Worm (Caenorhabditis elegans) whole organism, L4 larva: ENCODE measurements around the gene F52H3.11.
"Not testable (repeated sequence)": the region's sequence is repeated elsewhere in the genome, so short reads cannot be mapped to it uniquely, and the experiment has no call there.

Experiments used
- T20F7.1 ChIP-seq: fragments of 200-800 bp; sonication (Bioruptor generic); optimal IDR thresholded peaks from 2 replicates; lab custom pipeline; 2018; ENCODE audit warnings: mild to moderate bottlenecking, missing genetic modification characterization, missing compliant biosample characterization
- T26A8.4 ChIP-seq: fragments of 200-800 bp; sonication (Bioruptor generic); IDR thresholded peaks from 2 replicates; pipeline ENCODE4 v1.3.6; 2022; ENCODE audit warnings: missing genetic modification characterization, missing compliant biosample characterization
- aha-1 ChIP-seq: fragments of 150-350 bp; peaks from one replicate; lab custom pipeline; 2014; ENCODE audit warnings: missing biosample characterization, missing genetic modification characterization
- ceh-20 ChIP-seq: fragments of 200-800 bp; sonication (Bioruptor generic); IDR thresholded peaks from 2 replicates; pipeline ENCODE4 v1.3.6; 2022; ENCODE audit warnings: missing genetic modification reagents, missing genetic modification characterization, missing compliant biosample characterization
- ceh-62 ChIP-seq: sonication (generic microtip); optimal IDR thresholded peaks from 2 replicates; lab custom pipeline; 2017; ENCODE audit warnings: missing biosample characterization, missing genetic modification characterization
- cey-2 ChIP-seq: sonication (generic microtip); optimal IDR thresholded peaks from 3 replicates; lab custom pipeline; 2017; ENCODE audit warnings: missing genetic modification characterization, mild to moderate bottlenecking, missing compliant biosample characterization, antibody characterized with exemption, borderline replicate concordance; ENCODE audit not compliant: insufficient read depth
- ctbp-1 ChIP-seq: fragments of 200-800 bp; sonication (Bioruptor generic); IDR thresholded peaks from 2 replicates; pipeline ENCODE4 v1.3.6; 2022; ENCODE audit warnings: missing genetic modification reagents, missing genetic modification characterization, missing compliant biosample characterization
- daf-12 ChIP-seq: fragments of 150-350 bp; optimal IDR thresholded peaks from 2 replicates; lab custom pipeline; 2014; ENCODE audit warnings: missing biosample characterization, missing genetic modification reagents, missing genetic modification characterization
- daf-16 ChIP-seq, 3 experiments: sonication (generic microtip); optimal IDR thresholded peaks; 2 replicates each; lab custom pipeline; 2016 to 2017; ENCODE audit warnings: missing genetic modification characterization in 3 of 3, missing genetic modification reagents in 3 of 3, mild to moderate bottlenecking in 2 of 3, missing compliant biosample characterization in 2 of 3, missing biosample characterization in 1 of 3, moderate library complexity in 1 of 3
- dmd-6 ChIP-seq: fragments of 200-800 bp; sonication (Bioruptor generic); IDR thresholded peaks from 2 replicates; pipeline ENCODE4 v1.3.6; 2022; ENCODE audit warnings: missing genetic modification reagents, missing genetic modification characterization, missing compliant biosample characterization
- dve-1 ChIP-seq: sonication (generic microtip); optimal IDR thresholded peaks from 2 replicates; lab custom pipeline; 2017; ENCODE audit warnings: antibody characterized with exemption, mild to moderate bottlenecking, missing genetic modification characterization, missing compliant biosample characterization; ENCODE audit not compliant: insufficient read depth
- egl-27 ChIP-seq: sonication (generic microtip); optimal IDR thresholded peaks from 3 replicates; lab custom pipeline; 2017; ENCODE audit warnings: missing biosample characterization, missing genetic modification reagents, missing genetic modification characterization
- hlh-11 ChIP-seq: fragments of 200-800 bp; sonication (Bioruptor generic); optimal IDR thresholded peaks from 2 replicates; lab custom pipeline; 2018; ENCODE audit warnings: mild to moderate bottlenecking, missing genetic modification characterization, missing compliant biosample characterization
- hlh-30 ChIP-seq: sonication (generic microtip); optimal IDR thresholded peaks from 2 replicates; lab custom pipeline; 2017; ENCODE audit warnings: antibody characterized with exemption, mild to moderate bottlenecking, missing genetic modification characterization, missing compliant biosample characterization; ENCODE audit not compliant: insufficient read depth
- lim-7 ChIP-seq: fragments of 200-800 bp; sonication (Bioruptor generic); IDR thresholded peaks from 2 replicates; pipeline ENCODE4 v1.3.6; 2022; ENCODE audit warnings: missing genetic modification characterization, missing compliant biosample characterization
- lin-1 ChIP-seq: fragments of 200-800 bp; sonication (Bioruptor generic); IDR thresholded peaks from 2 replicates; pipeline ENCODE4 v1.3.6; 2022; ENCODE audit warnings: missing genetic modification reagents, missing genetic modification characterization, missing compliant biosample characterization
- lin-29 ChIP-seq: fragments of 200-800 bp; sonication (Bioruptor generic); IDR thresholded peaks from 2 replicates; pipeline ENCODE4 v1.3.6; 2022; ENCODE audit warnings: missing genetic modification reagents, missing genetic modification characterization, missing compliant biosample characterization
- lin-39 ChIP-seq: fragments of 150-350 bp; optimal IDR thresholded peaks from 2 replicates; lab custom pipeline; 2014; ENCODE audit warnings: missing biosample characterization, missing genetic modification reagents, missing genetic modification characterization
- mdl-1 ChIP-seq, 2 experiments: fragments of 150-350 bp in 1 of 2; sonication (generic microtip) in 1 of 2; optimal IDR thresholded peaks; 2 replicates each; lab custom pipeline; 2014 to 2017; ENCODE audit warnings: missing biosample characterization in 2 of 2, missing genetic modification characterization in 2 of 2
- mep-1 ChIP-seq: fragments of 150-350 bp; sonication (generic microtip); optimal IDR thresholded peaks from 3 replicates; lab custom pipeline; 2014; ENCODE audit warnings: missing biosample characterization, missing genetic modification characterization
- mes-2 ChIP-seq: sonication (generic microtip); optimal IDR thresholded peaks from 2 replicates; lab custom pipeline; 2016; ENCODE audit warnings: missing genotype, mild to moderate bottlenecking, missing genetic modification characterization, missing compliant biosample characterization; ENCODE audit not compliant: poor library complexity, severe bottlenecking
- nhr-10 ChIP-seq: fragments of 150-350 bp; optimal IDR thresholded peaks from 2 replicates; lab custom pipeline; 2014; ENCODE audit warnings: missing biosample characterization, missing genetic modification characterization
- nhr-102 ChIP-seq: sonication (generic microtip); optimal IDR thresholded peaks from 2 replicates; lab custom pipeline; 2016; ENCODE audit warnings: mild to moderate bottlenecking, missing genetic modification characterization, moderate library complexity, missing compliant biosample characterization
- nhr-11 ChIP-seq: fragments of 150-350 bp; optimal IDR thresholded peaks from 2 replicates; lab custom pipeline; 2014; ENCODE audit warnings: missing biosample characterization, missing genetic modification characterization
- nhr-25 ChIP-seq: sonication (generic microtip); optimal IDR thresholded peaks from 2 replicates; lab custom pipeline; 2017; ENCODE audit warnings: missing genetic modification characterization, mild to moderate bottlenecking, missing compliant biosample characterization, antibody characterized with exemption, moderate library complexity, borderline replicate concordance; ENCODE audit not compliant: insufficient read depth
- nhr-28 ChIP-seq: fragments of 150-350 bp; optimal IDR thresholded peaks from 2 replicates; lab custom pipeline; 2014; ENCODE audit warnings: missing biosample characterization, missing genetic modification characterization
- nhr-48 ChIP-seq: sonication (generic microtip); optimal IDR thresholded peaks from 2 replicates; lab custom pipeline; 2016; ENCODE audit warnings: mild to moderate bottlenecking, missing genetic modification characterization, missing compliant biosample characterization
- nhr-6 ChIP-seq: fragments of 150-350 bp; optimal IDR thresholded peaks from 2 replicates; lab custom pipeline; 2014; ENCODE audit warnings: missing biosample characterization, missing genetic modification characterization
- nhr-77 ChIP-seq: fragments of 150-350 bp; optimal IDR thresholded peaks from 2 replicates; lab custom pipeline; 2014; ENCODE audit warnings: missing biosample characterization, missing genetic modification characterization
- php-3 ChIP-seq: fragments of 200-800 bp; sonication (Bioruptor generic); IDR thresholded peaks from 2 replicates; pipeline ENCODE4 v1.3.6; 2022; ENCODE audit warnings: missing genetic modification reagents, missing genetic modification characterization, missing compliant biosample characterization
- pqm-1 ChIP-seq: sonication (generic microtip); optimal IDR thresholded peaks from 2 replicates; lab custom pipeline; 2017; ENCODE audit warnings: missing biosample characterization, missing genetic modification characterization
- rbr-2 ChIP-seq: sonication (generic microtip); optimal IDR thresholded peaks from 2 replicates; lab custom pipeline; 2016; ENCODE audit warnings: missing genotype, missing genetic modification characterization, missing compliant biosample characterization
- spr-1 ChIP-seq: sonication (generic microtip); optimal IDR thresholded peaks from 2 replicates; lab custom pipeline; 2016; ENCODE audit warnings: mild to moderate bottlenecking, missing genetic modification characterization, missing compliant biosample characterization
- tra-1 ChIP-seq: fragments of 200-800 bp; sonication (Bioruptor generic); IDR thresholded peaks from 2 replicates; pipeline ENCODE4 v1.3.6; 2022; ENCODE audit warnings: missing genetic modification reagents, missing genetic modification characterization, missing compliant biosample characterization
- unc-62 ChIP-seq, 3 experiments: fragments of 150-350 bp in 1 of 3; sonication (generic microtip); optimal IDR thresholded peaks in 2 of 3; peaks in 1 of 3; 1 replicate in 1 of 3; 2 replicates in 2 of 3; lab custom pipeline; 2014 to 2017; ENCODE audit warnings: missing biosample characterization in 3 of 3, missing genetic modification characterization in 3 of 3, missing genetic modification reagents in 3 of 3, missing genotype in 1 of 3
- zip-2 ChIP-seq: fragments of 150-350 bp; optimal IDR thresholded peaks from 2 replicates; lab custom pipeline; 2014; ENCODE audit warnings: missing biosample characterization, missing genetic modification characterization
- ztf-11 ChIP-seq: fragments of 150-350 bp; optimal IDR thresholded peaks from 2 replicates; lab custom pipeline; 2014; ENCODE audit warnings: missing biosample characterization, missing genetic modification characterization

Gene F52H3.11

DNA sequence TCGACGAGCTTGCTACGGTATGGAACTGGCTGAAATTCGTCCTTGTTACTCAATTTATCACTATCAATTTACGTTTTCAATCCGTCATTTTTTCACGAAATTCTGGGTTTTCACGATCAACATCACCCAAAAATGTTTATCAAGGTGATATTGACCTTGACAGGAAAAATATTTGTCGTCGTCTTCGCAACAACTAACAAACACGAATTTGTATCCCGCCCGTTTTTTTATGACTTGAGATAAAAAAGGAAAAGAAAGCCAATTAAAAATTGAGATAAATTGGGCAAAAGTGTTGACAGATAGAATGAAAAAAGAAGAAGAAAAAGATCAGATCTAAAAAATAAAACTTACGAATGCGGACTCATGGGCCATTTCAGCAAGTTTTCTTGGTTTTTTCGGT lies 34.0 kb downstream of the F52H3.11 start:
- no peak for TF ChIP-seq spr-1 (tag; lab: Kevin White, UChicago)
- TF ChIP-seq aha-1 (tag; lab: Kevin White, UChicago) = peak; percentile 88

DNA sequence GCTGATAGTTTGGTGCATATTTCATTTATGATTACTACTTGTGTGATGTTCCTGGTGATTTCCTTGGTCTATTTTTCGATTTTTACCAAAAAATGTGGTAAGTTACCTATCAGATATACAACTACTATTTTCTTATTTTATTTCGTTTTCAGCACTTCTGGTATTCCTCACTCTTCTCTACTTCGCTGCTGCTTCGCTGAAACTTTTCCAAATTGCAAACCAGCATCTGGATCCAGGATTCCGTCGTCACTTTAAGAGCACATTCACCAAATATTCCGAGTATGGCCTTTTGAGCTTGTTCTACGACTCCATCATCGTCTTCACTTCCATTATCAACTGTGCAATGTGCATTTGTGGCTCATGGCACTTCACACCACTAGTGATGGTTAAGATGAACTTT lies 36.4 kb downstream of the F52H3.11 start:
- no peak for TF ChIP-seq T26A8.4
- no peak for TF ChIP-seq hlh-30 (tag; lab: Kevin White, UChicago)
- no peak for TF ChIP-seq ztf-11 (tag; lab: Kevin White, UChicago)
- peak; percentile 94 for TF ChIP-seq aha-1 (tag; lab: Kevin White, UChicago)

DNA sequence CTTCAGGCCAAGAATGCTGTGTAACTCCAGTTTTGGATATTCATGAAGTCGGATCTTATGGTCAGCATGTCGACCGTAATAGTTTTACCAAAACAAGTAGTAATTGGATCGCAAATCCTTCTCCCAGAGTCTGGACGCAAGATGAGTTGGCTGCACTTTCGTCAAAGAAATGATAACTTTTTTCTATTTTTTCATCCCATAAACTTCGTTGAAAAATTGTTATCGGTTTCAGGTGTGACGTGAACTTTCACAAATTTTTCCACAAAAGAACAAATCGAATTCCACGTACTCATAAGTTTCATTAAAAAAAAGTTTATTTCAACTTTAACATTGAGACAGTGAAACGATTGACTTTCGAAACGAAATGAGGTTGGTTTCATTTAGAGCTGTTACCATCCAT lies 37.0 kb downstream of the F52H3.11 start, which contains the start of gene ZK892.5:
Gene ZK892.5 (plus strand): TSS at position 301 of the 400 bp plus-strand sequence.
- no peak for TF ChIP-seq daf-12
- TF ChIP-seq, all 104 proteins: peak for 0

DNA sequence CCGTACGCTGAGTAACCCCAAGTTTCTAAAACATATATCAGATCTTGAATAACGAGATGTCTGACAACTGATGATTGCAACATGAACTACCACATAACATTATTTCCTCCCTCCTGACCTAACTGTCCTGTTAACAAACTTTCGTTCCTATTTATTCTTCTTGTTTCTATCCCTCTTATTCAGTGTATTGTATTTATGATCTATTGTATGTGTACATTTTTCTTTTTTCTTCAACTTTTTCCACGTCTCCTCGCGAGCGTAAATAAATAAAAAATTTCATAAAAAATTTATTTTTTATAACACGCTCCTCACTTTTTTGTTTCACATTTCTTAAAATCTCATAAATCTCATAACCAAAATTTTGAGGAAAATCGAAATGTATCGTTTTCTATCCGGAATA lies 38.7 kb downstream of the F52H3.11 start, which contains the start of gene ZK892.4:
Gene ZK892.4 (plus strand): TSS at position 301 of the 400 bp plus-strand sequence.
- not testable (repeated sequence) for TF ChIP-seq ceh-62 (tag; lab: Kevin White, UChicago); aha-1 (tag; lab: Kevin White, UChicago); mdl-1 (tag; optimal IDR thresholded peaks at IDR 0.05; lab: Kevin White, UChicago)
- TF ChIP-seq, all 104 proteins: peak for 0; not testable (repeated sequence) for 104

DNA sequence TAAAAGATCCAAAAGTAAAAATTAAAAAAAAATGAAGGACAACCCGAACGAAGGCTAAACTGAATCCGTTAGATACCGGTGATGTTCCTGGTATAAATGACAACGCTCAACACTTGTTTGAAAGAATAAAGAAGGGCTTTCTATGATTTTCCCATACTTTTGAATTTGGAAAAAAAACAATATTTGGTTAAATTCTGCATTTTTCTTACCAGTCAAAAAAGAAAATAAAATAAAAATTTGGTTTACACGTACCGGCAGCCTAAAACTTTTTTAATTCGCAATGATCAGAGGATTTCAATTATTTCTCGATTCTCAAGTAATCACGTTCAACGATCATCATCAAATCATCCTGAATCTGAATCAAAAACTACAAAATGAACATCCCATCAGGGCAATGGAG lies 43.4 kb downstream of the F52H3.11 start, which contains the start of gene ZK892.3:
Gene ZK892.3 (plus strand): TSS at position 301 of the 400 bp plus-strand sequence.
- TF ChIP-seq egl-27 (tag; lab: Kevin White, UChicago) = no peak
- TF ChIP-seq unc-62 (GFP tag; optimal IDR thresholded peaks at IDR 0.05 in 1 of 2; lab: Kevin White, UChicago) = peak in 1 of 2 experiments; percentile 7
- TF ChIP-seq unc-62 (tag; optimal IDR thresholded peaks at IDR 0.05; lab: Kevin White, UChicago) = no peak

DNA sequence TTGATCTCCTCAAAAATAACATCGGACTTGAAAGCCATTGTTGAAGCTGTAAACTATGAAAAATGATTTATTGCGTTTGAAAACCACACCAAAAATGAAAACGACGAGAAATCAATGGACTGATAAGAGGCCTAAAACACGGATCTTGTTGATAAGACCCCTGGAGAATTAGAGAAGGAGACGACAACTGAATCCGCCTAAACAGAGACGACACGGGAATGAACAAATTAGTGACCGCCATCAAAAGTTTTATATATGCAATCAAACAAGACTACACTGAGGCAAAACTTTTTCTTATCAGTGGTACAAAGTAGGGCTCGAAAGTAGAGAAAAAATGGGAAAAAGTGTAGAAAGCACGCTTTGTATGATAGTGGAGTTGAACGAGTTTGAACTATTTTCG lies 43.9 kb downstream of the F52H3.11 start, which contains the start of gene nlt-1:
Gene nlt-1 (minus strand): TSS at position 78 of the 400 bp plus-strand sequence.
- TF ChIP-seq nhr-102 (tag; lab: Kevin White, UChicago) (peak; percentile 55), mep-1 (tag; lab: Kevin White, UChicago) (peak; percentile 44), mdl-1 (tag; optimal IDR thresholded peaks at IDR 0.05; lab: Kevin White, UChicago) (peak in 1 of 2 experiments; percentile 55), dve-1 (tag; lab: Kevin White, UChicago) (peak; percentile 81), lin-29 (GFP tag; lab: Robert Waterston, UW) (no peak), nhr-28 (peak; percentile 96), unc-62 (GFP tag; optimal IDR thresholded peaks at IDR 0.05 in 1 of 2; lab: Kevin White, UChicago) (peak in 1 of 2 experiments; percentile 20), unc-62 (tag; optimal IDR thresholded peaks at IDR 0.05; lab: Kevin White, UChicago) (no peak), lin-39 (no peak), nhr-10 (tag; lab: Kevin White, UChicago) (peak; percentile 57), pqm-1 (tag; lab: Kevin White, UChicago) (peak; percentile 91), ctbp-1 (no peak), ceh-20 (GFP tag; lab: Robert Waterston, UW) (peak; percentile 92), mes-2 (tag; lab: Kevin White, UChicago) (peak; percentile 13), lin-1 (GFP tag; lab: Robert Waterston, UW) (0 out of 2 replicates have a peak, but pooled peaks have one; percentile 44), nhr-6 (tag; lab: Kevin White, UChicago) (peak; percentile 24), nhr-48 (tag; lab: Kevin White, UChicago) (peak; percentile 70), zip-2 (tag; lab: Kevin White, UChicago) (no peak), lim-7 (GFP tag; lab: Robert Waterston, UW) (no peak), daf-16 (GFP tag; optimal IDR thresholded peaks at IDR 0.05; lab: Kevin White, UChicago) (no peak), daf-16 (tag; optimal IDR thresholded peaks at IDR 0.05; lab: Kevin White, UChicago) (peak; percentile 89), nhr-11 (tag; lab: Kevin White, UChicago) (peak; percentile 28), hlh-11 (tag; lab: Kevin White, UChicago) (peak; percentile 86), nhr-25 (tag; lab: Kevin White, UChicago) (no peak), nhr-77 (peak; percentile 93), T20F7.1 (GFP tag; lab: Kevin White, UChicago) (peak; percentile 43), tra-1 (GFP tag; lab: Robert Waterston, UW) (peak; percentile 72; the same call in 1 of the 2 replicates), dmd-6 (GFP tag; lab: Robert Waterston, UW) (peak; percentile 91), php-3 (GFP tag; lab: Robert Waterston, UW) (peak; percentile 98), rbr-2 (tag; lab: Kevin White, UChicago) (no peak), hlh-30 (tag; lab: Kevin White, UChicago) (peak; percentile 39), cey-2 (tag; lab: Kevin White, UChicago) (no peak)
